Worm (Caenorhabditis elegans): ENCODE data around the gene sdz-9.
A peak's percentile ranks its signal among the peaks of the same experiment; 100 is the strongest.

Gene sdz-9

ce11 chrII:2747956-2748621, 25.3 kb downstream of the sdz-9 start:
- TF ChIP-seq F37D6.2 (tag; optimal IDR thresholded peaks at IDR 0.05) (peak; percentile 67), D1046.2 (GFP tag; IDR thresholded peaks at IDR 0.05) (no peak), mdl-1 (tag; optimal IDR thresholded peaks at IDR 0.05) (peak in 1 of 2 experiments; percentile 14), fkh-10 (GFP tag; optimal IDR thresholded peaks at IDR 0.05) (peak; percentile 75), ctbp-1 (GFP tag; IDR thresholded peaks at IDR 0.05) (peak; percentile 60; the same call in 1 of the 2 replicates), unc-62 (GFP tag; optimal IDR thresholded peaks at IDR 0.05 in 1 of 2) (peak in 1 of 2 experiments; percentile 99), unc-62 (tag; optimal IDR thresholded peaks at IDR 0.05) (no peak), hif-1 (tag; optimal IDR thresholded peaks at IDR 0.05) (peak in 1 of 2 experiments; percentile 33), Y48G9A.11 (GFP tag; IDR thresholded peaks at IDR 0.05) (no peak), hmg-1.1 (GFP tag; IDR thresholded peaks at IDR 0.05) (peak; percentile 55; the same call in 1 of the 2 replicates), dpl-1 (GFP tag; optimal IDR thresholded peaks at IDR 0.05) (peak; percentile 5), nhr-11 (tag; optimal IDR thresholded peaks at IDR 0.05) (peak; percentile 47), rbr-2 (tag; optimal IDR thresholded peaks at IDR 0.05) (peak; percentile 73), daf-16 (GFP tag; optimal IDR thresholded peaks at IDR 0.05) (no peak), daf-16 (tag; optimal IDR thresholded peaks at IDR 0.05) (no peak), hlh-11 (tag; optimal IDR thresholded peaks at IDR 0.05) (peak; percentile 27), snpc-1.2 (GFP tag; IDR thresholded peaks at IDR 0.05) (no peak), egl-43 (GFP tag; IDR thresholded peaks at IDR 0.05) (peak; percentile 33; the same call in 1 of the 2 replicates), T20F7.1 (GFP tag; optimal IDR thresholded peaks at IDR 0.05) (no peak), zip-2 (tag; optimal IDR thresholded peaks at IDR 0.05) (no peak), lsy-2 (tag; optimal IDR thresholded peaks at IDR 0.05) (peak in 1 of 2 experiments; percentile 58), ama-1 (optimal IDR thresholded peaks at IDR 0.05) (no peak), R02D3.7 (tag; optimal IDR thresholded peaks at IDR 0.05) (no peak)

DNA sequence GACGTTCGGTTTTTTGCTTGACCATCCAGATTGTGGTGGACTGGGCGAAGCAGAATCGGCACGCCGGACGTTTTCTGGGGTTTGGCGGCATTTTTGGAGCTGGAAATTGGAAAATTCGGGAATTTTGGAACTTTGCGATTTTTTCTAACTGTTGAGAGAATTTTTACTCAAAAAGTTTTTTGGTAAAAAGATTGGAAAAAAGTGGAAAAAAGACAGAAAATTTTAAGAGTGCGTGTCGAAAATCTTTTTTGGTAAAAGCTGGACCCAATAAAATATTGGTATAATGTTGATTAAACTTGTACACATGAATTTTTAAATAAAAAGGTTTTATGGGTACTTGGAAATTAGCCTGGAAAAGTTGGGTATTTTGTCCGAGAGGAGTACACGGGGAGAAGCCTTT, 31.2 kb downstream of the sdz-9 start, which contains the start of gene T05A8.7:
T05A8.7 (minus strand) TSS at position 101 of the 400 bp plus-strand sequence.
- TF ChIP-seq mxl-2 (GFP tag; conservative IDR thresholded peaks at IDR 0.05) = no peak
- TF ChIP-seq mxl-3 (GFP tag; optimal IDR thresholded peaks at IDR 0.05) = no peak
- peak in 1 of 2 experiments; percentile 51 for TF ChIP-seq unc-62 (GFP tag; optimal IDR thresholded peaks at IDR 0.05 in 1 of 2)
- TF ChIP-seq unc-62 (tag; optimal IDR thresholded peaks at IDR 0.05) = no peak

DNA sequence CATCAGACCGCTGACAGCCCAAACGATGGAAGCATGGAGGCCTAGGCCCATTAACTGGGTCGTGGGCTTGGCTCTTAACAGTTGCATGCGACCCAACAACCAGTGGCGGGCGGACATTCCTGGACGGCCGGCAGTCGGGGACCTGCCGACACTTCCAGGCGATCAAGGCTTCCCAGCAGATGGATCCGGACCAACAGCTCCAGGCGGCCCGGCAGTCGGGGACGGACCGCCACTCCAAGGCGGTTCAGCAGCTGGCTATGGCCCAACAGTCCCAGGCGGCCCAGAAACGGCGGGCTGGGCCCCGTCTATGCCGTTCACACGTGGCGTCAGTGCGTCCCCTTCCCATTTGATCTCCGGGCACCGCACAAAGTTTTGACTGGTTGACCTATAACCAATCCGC, 32.0 kb downstream of the sdz-9 start:
- TF ChIP-seq saeg-2 (GFP tag; IDR thresholded peaks at IDR 0.05) = 0 out of 2 replicates have a peak, but pooled peaks have one; percentile 24
- TF ChIP-seq dve-1 (tag; optimal IDR thresholded peaks at IDR 0.05; ENCODE audit: insufficient read depth) = no peak
- TF ChIP-seq set-16 (GFP tag; IDR thresholded peaks at IDR 0.05) = peak; percentile 96
- no peak for TF ChIP-seq aly-2 (tag; optimal IDR thresholded peaks at IDR 0.05)
- no peak for TF ChIP-seq Y75B8A.6 (GFP tag; IDR thresholded peaks at IDR 0.05)
- no peak for TF ChIP-seq zfp-3 (GFP tag; conservative IDR thresholded peaks at IDR 0.05)
- TF ChIP-seq daf-12 (tag; optimal IDR thresholded peaks at IDR 0.05) = no peak
- peak; percentile 16 for TF ChIP-seq aha-1 (tag)

- TF ChIP-seq php-3 (GFP tag; IDR thresholded peaks at IDR 0.05) (no peak), F44E2.7 (GFP tag; IDR thresholded peaks at IDR 0.05) (no peak), zfp-2 (tag; optimal IDR thresholded peaks at IDR 0.05) (no peak), pha-4 (GFP tag; IDR thresholded peaks at IDR 0.05) (no peak), pha-4 (tag; optimal IDR thresholded peaks at IDR 0.05) (no peak)
Observed at ce11 chrII:2739619-2740018, 33.8 kb downstream of the sdz-9 start, which contains the start of gene T05A8.6. T05A8.6 (minus strand) TSS chrII:2739719.

Measured in whole organism, L4 larva.